Worm (Caenorhabditis elegans): Measurements from ENCODE around the gene clec-128.

clec-128 gene

DNA sequence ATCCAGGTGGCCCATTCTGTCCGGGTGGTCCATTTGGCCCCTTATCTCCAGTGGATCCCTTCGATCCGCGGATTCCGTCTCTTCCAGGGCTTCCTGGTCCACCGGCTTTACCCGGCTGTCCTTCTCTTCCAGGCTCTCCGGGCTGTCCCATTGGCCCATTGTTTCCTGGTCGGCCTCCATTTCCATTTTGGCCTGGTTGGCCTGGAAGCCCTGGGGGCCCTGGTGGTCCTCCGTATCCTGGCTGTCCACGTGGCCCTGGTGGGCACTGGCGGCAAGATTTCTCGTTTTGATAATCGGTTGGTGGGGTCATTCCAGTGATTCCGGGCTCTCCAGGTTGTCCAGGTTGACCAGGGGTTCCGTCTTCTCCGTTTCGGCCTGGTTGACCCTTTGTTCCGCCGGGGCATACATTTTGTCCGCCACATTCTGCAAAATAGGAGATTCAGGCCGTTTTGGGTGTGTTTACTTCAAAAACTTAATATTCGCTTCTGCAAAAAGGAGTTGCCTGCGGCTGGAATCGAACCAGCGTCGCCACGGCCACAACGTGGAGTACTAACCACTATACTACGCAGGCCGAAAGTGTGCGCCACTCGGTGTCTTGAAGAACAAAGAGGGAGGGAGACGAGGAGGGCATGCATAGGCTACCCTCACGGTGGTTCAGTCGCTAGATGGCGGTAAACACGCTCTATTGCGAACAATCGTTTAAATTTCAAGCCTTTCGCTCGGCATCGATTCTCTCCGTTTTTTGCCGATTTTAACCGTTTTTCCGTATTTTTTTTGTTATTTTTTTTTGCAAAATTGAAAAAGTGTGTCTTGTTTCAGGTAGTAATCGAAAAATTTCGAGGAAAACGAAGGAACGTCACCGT lies 49.6 kb downstream of the clec-128 start, which contains the start of gene W09G10.9:
TSS of gene W09G10.9 (plus strand) at position 813 of the 863 bp plus-strand sequence.
- TF ChIP-seq ztf-6 (GFP tag; IDR thresholded peaks at IDR 0.05) (0 out of 2 replicates have a peak, but pooled peaks have one; percentile 56), B0019.2 (GFP tag; conservative IDR thresholded peaks at IDR 0.05) (peak; percentile 70; the same call in 1 of the 2 replicates), tlf-1 (GFP tag; optimal IDR thresholded peaks at IDR 0.05) (no peak), rcor-1 (GFP tag; IDR thresholded peaks at IDR 0.05) (peak; percentile 82), tbp1 (GFP tag; optimal IDR thresholded peaks at IDR 0.05) (peak; percentile 90), ceh-91 (GFP tag; IDR thresholded peaks at IDR 0.05) (no peak), egl-18 (GFP tag; IDR thresholded peaks at IDR 0.05) (no peak), snpc-3.4 (tag; optimal IDR thresholded peaks at IDR 0.05) (peak; percentile 43), mes-4 (tag; optimal IDR thresholded peaks at IDR 0.05) (no peak), B0336.3 (GFP tag; IDR thresholded peaks at IDR 0.05) (peak; percentile 49; the same call in 1 of the 2 replicates), cebp-2 (GFP tag; IDR thresholded peaks at IDR 0.05) (no peak), rpc-1 (optimal IDR thresholded peaks at IDR 0.05) (peak; percentile 68), rpc-1 (tag; optimal IDR thresholded peaks at IDR 0.05) (peak; percentile 73), rec-8 (tag; optimal IDR thresholded peaks at IDR 0.05) (peak in 1 of 2 experiments; percentile 30), nhr-80 (tag; optimal IDR thresholded peaks at IDR 0.05) (peak; percentile 12), athp-1 (tag; optimal IDR thresholded peaks at IDR 0.05) (peak; percentile 9), ama-1 (optimal IDR thresholded peaks at IDR 0.05) (no peak), ama-1 (GFP tag; optimal IDR thresholded peaks at IDR 0.05) (peak in 1 of 2 experiments; percentile 44), lin-26 (GFP tag; IDR thresholded peaks at IDR 0.05) (peak; percentile 81), F37B4.10 (GFP tag; IDR thresholded peaks at IDR 0.05) (no peak), ceh-40 (GFP tag; IDR thresholded peaks at IDR 0.05) (peak; percentile 36; the same call in 1 of the 2 replicates), zfh-2 (GFP tag; conservative IDR thresholded peaks at IDR 0.05) (peak; percentile 82), attf-6 (GFP tag; IDR thresholded peaks at IDR 0.05) (peak; percentile 64; the same call in 1 of the 2 replicates), D2030.7 (GFP tag; IDR thresholded peaks at IDR 0.05) (peak; percentile 89), C06A6.2 (GFP tag; conservative IDR thresholded peaks at IDR 0.05) (0 out of 2 replicates have a peak, but pooled peaks have one; percentile 45), madf-6 (GFP tag; IDR thresholded peaks at IDR 0.05) (peak; percentile 73), ceh-58 (GFP tag; IDR thresholded peaks at IDR 0.05) (0 out of 2 replicates have a peak, but pooled peaks have one; percentile 40), die-1 (tag; optimal IDR thresholded peaks at IDR 0.05) (peak; percentile 31), lir-1 (GFP tag; conservative IDR thresholded peaks at IDR 0.05) (peak; percentile 68; the same call in 1 of the 2 replicates), unc-62 (GFP tag; optimal IDR thresholded peaks at IDR 0.05) (no peak), ekl-4 (GFP tag; IDR thresholded peaks at IDR 0.05) (peak; percentile 75), K12H6.12 (tag; optimal IDR thresholded peaks at IDR 0.05) (peak; percentile 54), ceh-100 (GFP tag; IDR thresholded peaks at IDR 0.05) (peak; percentile 70), hrde-1 (tag; optimal IDR thresholded peaks at IDR 0.05; ENCODE audit: borderline replicate concordance) (peak; percentile 4), dox-1 (GFP tag; IDR thresholded peaks at IDR 0.05) (peak; percentile 91), ztf-22 (GFP tag; optimal IDR thresholded peaks at IDR 0.05) (no peak), atf-7 (tag; optimal IDR thresholded peaks at IDR 0.05) (peak; percentile 23), hmg-20 (GFP tag; IDR thresholded peaks at IDR 0.05) (peak; percentile 76; the same call in 1 of the 2 replicates), lin-40 (tag; optimal IDR thresholded peaks at IDR 0.05) (peak; percentile 61), K11D2.4 (GFP tag; IDR thresholded peaks at IDR 0.05) (peak; percentile 84), ztf-26 (tag; optimal IDR thresholded peaks at IDR 0.05) (peak; percentile 2), hlh-12 (tag; optimal IDR thresholded peaks at IDR 0.05) (no peak), ztf-25 (GFP tag; IDR thresholded peaks at IDR 0.05) (peak; percentile 77; the same call in 1 of the 2 replicates), F57A8.1 (GFP tag; optimal IDR thresholded peaks at IDR 0.05) (no peak), ztf-28 (GFP tag; IDR thresholded peaks at IDR 0.05) (peak; percentile 70; the same call in 1 of the 2 replicates), pha-4 (tag; optimal IDR thresholded peaks at IDR 0.05) (no peak), egl-44 (GFP tag; IDR thresholded peaks at IDR 0.05) (peak; percentile 81), mcd-1 (GFP tag; IDR thresholded peaks at IDR 0.05) (peak; percentile 96)
